Worm (Caenorhabditis elegans) whole organism, young adult: ENCODE measurements around the gene F11E6.9.

Experiments used
- B0261.1 ChIP-seq: sonication (generic microtip); optimal IDR thresholded peaks from 2 replicates; lab custom pipeline; 2016; ENCODE audit warnings: mild to moderate bottlenecking, missing genetic modification characterization, moderate library complexity, missing compliant biosample characterization
- C06A6.2 ChIP-seq: fragments of 200-800 bp; sonication (Bioruptor generic); conservative IDR thresholded peaks from 2 replicates; pipeline ENCODE4 v1.3.6; 2022; ENCODE audit warnings: missing genetic modification characterization, missing compliant biosample characterization
- F22D6.2 ChIP-seq: sonication (generic microtip); optimal IDR thresholded peaks from 2 replicates; lab custom pipeline; 2016; ENCODE audit warnings: mild to moderate bottlenecking, missing genetic modification characterization, missing compliant biosample characterization
- F33H1.4 ChIP-seq: fragments of 200-800 bp; sonication (Bioruptor generic); IDR thresholded peaks from 2 replicates; pipeline ENCODE4 v1.3.6; 2022; ENCODE audit warnings: missing genetic modification reagents, missing genetic modification characterization, missing compliant biosample characterization
- F37B4.10 ChIP-seq: fragments of 200-800 bp; sonication (Bioruptor generic); IDR thresholded peaks from 2 replicates; pipeline ENCODE4 v1.3.6; 2022; ENCODE audit warnings: missing genetic modification characterization, missing compliant biosample characterization
- K11D2.4 ChIP-seq: fragments of 200-800 bp; sonication (Bioruptor generic); IDR thresholded peaks from 2 replicates; pipeline ENCODE4 v1.3.6; 2022; ENCODE audit warnings: missing genetic modification reagents, missing genetic modification characterization, missing compliant biosample characterization
- T26A5.8 ChIP-seq: sonication (generic microtip); optimal IDR thresholded peaks from 2 replicates; lab custom pipeline; 2016; ENCODE audit warnings: missing genetic modification characterization, missing compliant biosample characterization
- Y53F4B.3 ChIP-seq: fragments of 200-800 bp; sonication (Bioruptor generic); IDR thresholded peaks from 2 replicates; pipeline ENCODE4 v1.3.6; 2022; ENCODE audit warnings: missing genetic modification reagents, missing genetic modification characterization, missing compliant biosample characterization
- Y79H2A.3 ChIP-seq: fragments of 200-800 bp; sonication (Bioruptor generic); conservative IDR thresholded peaks from 2 replicates; pipeline ENCODE4 v1.3.6; 2022; ENCODE audit warnings: missing genetic modification reagents, missing genetic modification characterization, missing compliant biosample characterization
- akir-1 ChIP-seq: fragments of 200-800 bp; sonication (Bioruptor generic); optimal IDR thresholded peaks from 2 replicates; lab custom pipeline; 2018; ENCODE audit warnings: mild to moderate bottlenecking, missing genetic modification characterization, moderate library complexity, missing compliant biosample characterization
- ama-1 ChIP-seq, 3 experiments: fragments of 150-350 bp in 1 of 3; sonication (generic microtip) in 2 of 3; optimal IDR thresholded peaks; 2 replicates each; lab custom pipeline; 2014 to 2018; ENCODE audit warnings: missing biosample characterization in 2 of 3, missing genetic modification characterization in 2 of 3, missing genetic modification reagents in 2 of 3
- aptf-2 ChIP-seq: fragments of 200-800 bp; sonication (Bioruptor generic); conservative IDR thresholded peaks from 2 replicates; pipeline ENCODE4 v1.3.6; 2022; ENCODE audit warnings: missing genetic modification reagents, missing genetic modification characterization, missing compliant biosample characterization
- attf-3 ChIP-seq: fragments of 200-800 bp; sonication (Bioruptor generic); conservative IDR thresholded peaks from 2 replicates; pipeline ENCODE4 v1.3.6; 2022; ENCODE audit warnings: missing genetic modification reagents, missing genetic modification characterization, missing compliant biosample characterization
- bed-1 ChIP-seq: fragments of 200-800 bp; sonication (Bioruptor generic); IDR thresholded peaks from 2 replicates; pipeline ENCODE4 v1.3.6; 2022; ENCODE audit warnings: missing genetic modification reagents, missing genetic modification characterization, missing compliant biosample characterization
- ceh-40 ChIP-seq: fragments of 200-800 bp; sonication (Bioruptor generic); IDR thresholded peaks from 2 replicates; pipeline ENCODE4 v1.3.6; 2022; ENCODE audit warnings: missing genetic modification characterization, missing compliant biosample characterization
- die-1 ChIP-seq: sonication (generic microtip); optimal IDR thresholded peaks from 2 replicates; lab custom pipeline; 2016; ENCODE audit warnings: missing genotype, mild to moderate bottlenecking, missing genetic modification characterization, missing compliant biosample characterization
- dox-1 ChIP-seq: fragments of 200-800 bp; sonication (Bioruptor generic); IDR thresholded peaks from 2 replicates; pipeline ENCODE4 v1.3.6; 2022; ENCODE audit warnings: missing genetic modification reagents, missing genetic modification characterization, missing compliant biosample characterization
- efl-1 ChIP-seq: fragments of 150-350 bp; optimal IDR thresholded peaks from 2 replicates; lab custom pipeline; 2014; ENCODE audit warnings: missing biosample characterization, missing genetic modification reagents, missing genetic modification characterization
- egrh-3 ChIP-seq: fragments of 200-800 bp; sonication (Bioruptor generic); IDR thresholded peaks from 2 replicates; pipeline ENCODE4 v1.3.6; 2022; ENCODE audit warnings: missing genetic modification reagents, missing genetic modification characterization, missing compliant biosample characterization
- fkh-3 ChIP-seq: sonication (generic microtip); optimal IDR thresholded peaks from 2 replicates; lab custom pipeline; 2016; ENCODE audit warnings: mild to moderate bottlenecking, missing genetic modification characterization, missing compliant biosample characterization
- hmg-1.2 ChIP-seq: fragments of 200-800 bp; sonication (Bioruptor generic); IDR thresholded peaks from 2 replicates; pipeline ENCODE4 v1.3.6; 2022; ENCODE audit warnings: missing genetic modification reagents, missing genetic modification characterization, missing compliant biosample characterization
- hmg-20 ChIP-seq: fragments of 200-800 bp; sonication (Bioruptor generic); IDR thresholded peaks from 2 replicates; pipeline ENCODE4 v1.3.6; 2022; ENCODE audit warnings: missing genetic modification reagents, missing genetic modification characterization, missing compliant biosample characterization
- hrde-1 ChIP-seq: sonication (generic microtip); optimal IDR thresholded peaks from 2 replicates; lab custom pipeline; 2016; ENCODE audit warnings: missing genetic modification characterization, mild to moderate bottlenecking, missing compliant biosample characterization, moderate library complexity, missing genotype, missing genetic modification reagents, borderline replicate concordance
- lin-40 ChIP-seq: sonication (generic microtip); optimal IDR thresholded peaks from 2 replicates; lab custom pipeline; 2016; ENCODE audit warnings: missing genetic modification characterization, mild to moderate bottlenecking, missing compliant biosample characterization, missing genotype, missing genetic modification reagents
- lin-54 ChIP-seq: fragments of 200-800 bp; sonication (Bioruptor generic); optimal IDR thresholded peaks from 2 replicates; lab custom pipeline; 2018; ENCODE audit warnings: mild to moderate bottlenecking, missing genetic modification characterization, missing compliant biosample characterization
- lsl-1 ChIP-seq: fragments of 200-800 bp; sonication (Bioruptor generic); optimal IDR thresholded peaks from 2 replicates; lab custom pipeline; 2018; ENCODE audit warnings: mild to moderate bottlenecking, missing genetic modification characterization, moderate library complexity, missing compliant biosample characterization
- lsy-27 ChIP-seq: sonication (generic microtip); optimal IDR thresholded peaks from 2 replicates; lab custom pipeline; 2017; ENCODE audit warnings: missing genetic modification characterization, mild to moderate bottlenecking, missing compliant biosample characterization, antibody characterized with exemption, missing genotype, borderline replicate concordance; ENCODE audit not compliant: insufficient read depth
- madf-6 ChIP-seq: fragments of 200-800 bp; sonication (Bioruptor generic); IDR thresholded peaks from 2 replicates; pipeline ENCODE4 v1.3.6; 2022; ENCODE audit warnings: missing genetic modification reagents, missing genetic modification characterization, missing compliant biosample characterization
- mel-28 ChIP-seq: sonication (generic microtip); optimal IDR thresholded peaks from 2 replicates; lab custom pipeline; 2016; ENCODE audit warnings: borderline replicate concordance, mild to moderate bottlenecking, missing genetic modification characterization, missing compliant biosample characterization
- mes-4 ChIP-seq: sonication (generic microtip); optimal IDR thresholded peaks from 2 replicates; lab custom pipeline; 2016; ENCODE audit warnings: missing genotype, missing genetic modification characterization, missing compliant biosample characterization
- nfya-1 ChIP-seq: sonication (generic microtip); optimal IDR thresholded peaks from 2 replicates; lab custom pipeline; 2017; ENCODE audit warnings: antibody characterized with exemption, missing compliant biosample characterization, missing genetic modification characterization, borderline replicate concordance; ENCODE audit not compliant: insufficient read depth
- nhr-120 ChIP-seq: fragments of 200-800 bp; sonication (Bioruptor generic); IDR thresholded peaks from 2 replicates; pipeline ENCODE4 v1.3.6; 2022; ENCODE audit warnings: missing genetic modification characterization, missing compliant biosample characterization
- nhr-179 ChIP-seq: sonication (generic microtip); optimal IDR thresholded peaks from 2 replicates; lab custom pipeline; 2016; ENCODE audit warnings: mild to moderate bottlenecking, missing genetic modification characterization, missing compliant biosample characterization
- nhr-80 ChIP-seq: sonication (generic microtip); optimal IDR thresholded peaks from 2 replicates; lab custom pipeline; 2016; ENCODE audit warnings: missing genetic modification characterization, missing compliant biosample characterization
- pbrm-1 ChIP-seq: fragments of 200-800 bp; sonication (Bioruptor generic); IDR thresholded peaks from 2 replicates; pipeline ENCODE4 v1.3.6; 2022; ENCODE audit warnings: missing genetic modification reagents, missing genetic modification characterization, missing compliant biosample characterization
- sdz-38 ChIP-seq: sonication (generic microtip); optimal IDR thresholded peaks from 2 replicates; lab custom pipeline; 2016; ENCODE audit warnings: missing genotype, missing genetic modification characterization, missing compliant biosample characterization
- tbp1 ChIP-seq: fragments of 200-800 bp; sonication (Bioruptor generic); optimal IDR thresholded peaks from 2 replicates; lab custom pipeline; 2018; ENCODE audit warnings: mild to moderate bottlenecking, missing genetic modification characterization, missing compliant biosample characterization
- tlf-1 ChIP-seq: fragments of 200-800 bp; sonication (Bioruptor generic); optimal IDR thresholded peaks from 2 replicates; lab custom pipeline; 2018; ENCODE audit warnings: mild to moderate bottlenecking, missing genetic modification characterization, missing compliant biosample characterization
- zfh-2 ChIP-seq: fragments of 200-800 bp; sonication (Bioruptor generic); conservative IDR thresholded peaks from 2 replicates; pipeline ENCODE4 v1.3.6; 2022; ENCODE audit warnings: missing genetic modification reagents, missing genetic modification characterization, missing compliant biosample characterization

Gene F11E6.9

DNA sequence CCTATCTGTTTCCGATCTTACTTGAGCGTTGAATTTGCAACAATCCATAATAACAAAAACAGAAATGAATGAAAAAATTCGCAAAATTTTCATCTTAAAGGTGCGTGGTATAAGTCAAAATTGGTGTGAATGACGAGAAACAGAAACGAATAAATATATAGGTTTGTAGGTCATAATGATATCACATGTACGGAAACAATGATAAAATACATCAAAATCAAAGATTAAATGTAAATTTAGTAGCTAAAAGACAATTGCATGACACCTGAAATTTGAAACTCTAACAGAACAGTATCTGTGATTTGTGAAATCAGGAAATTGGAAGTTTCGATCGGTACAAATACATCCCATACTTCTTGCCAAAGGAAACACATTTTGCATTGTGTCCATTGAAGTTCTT is at the start of gene F11E6.9:
TSS of gene F11E6.9 (minus strand) at position 101 of the 400 bp plus-strand sequence.
- TF ChIP-seq F33H1.4 (GFP tag; lab: Robert Waterston, UW) (no peak), nhr-80 (tag; lab: Kevin White, UChicago) (no peak), zfh-2 (GFP tag; lab: Robert Waterston, UW) (no peak), K11D2.4 (GFP tag; lab: Robert Waterston, UW) (no peak), hmg-20 (no peak), efl-1 (no peak), akir-1 (GFP tag; lab: Kevin White, UChicago) (no peak), fkh-3 (tag; lab: Kevin White, UChicago) (no peak), egrh-3 (GFP tag; lab: Robert Waterston, UW) (no peak), F37B4.10 (no peak), hrde-1 (no peak), ama-1 (optimal IDR thresholded peaks at IDR 0.05; lab: Kevin White, UChicago) (no peak), ama-1 (GFP tag; optimal IDR thresholded peaks at IDR 0.05; lab: Kevin White, UChicago) (no peak), Y53F4B.3 (GFP tag; lab: Robert Waterston, UW) (no peak), sdz-38 (tag; lab: Kevin White, UChicago) (no peak), aptf-2 (GFP tag; lab: Robert Waterston, UW) (no peak), nhr-120 (no peak), B0261.1 (no peak), die-1 (tag; lab: Kevin White, UChicago) (no peak), Y79H2A.3 (GFP tag; lab: Robert Waterston, UW) (no peak), mel-28 (no peak)

DNA sequence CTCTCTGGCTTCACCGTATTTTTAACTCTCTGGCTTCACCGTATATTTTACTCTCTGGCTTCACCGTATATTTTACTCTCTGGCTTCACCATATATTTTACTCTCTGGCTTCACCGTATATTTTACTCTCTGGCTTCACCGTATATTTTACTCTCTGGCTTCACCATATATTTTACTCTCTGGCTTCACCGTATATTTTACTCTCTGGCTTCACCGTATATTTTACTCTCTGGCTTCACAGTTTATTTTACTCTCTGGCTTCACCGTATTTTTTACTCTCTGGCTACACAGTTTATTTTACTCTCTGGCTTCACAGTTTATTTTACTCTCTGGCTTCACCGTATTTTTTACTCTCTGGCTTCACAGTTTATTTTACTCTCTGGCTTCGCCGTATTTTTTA is 17.6 kb upstream of the F11E6.9 start:
- peak; percentile 69; the same call in 1 of the 2 replicates for TF ChIP-seq Y53F4B.3 (GFP tag; lab: Robert Waterston, UW)
- TF ChIP-seq egrh-3 (GFP tag; lab: Robert Waterston, UW): peak; percentile 92

DNA sequence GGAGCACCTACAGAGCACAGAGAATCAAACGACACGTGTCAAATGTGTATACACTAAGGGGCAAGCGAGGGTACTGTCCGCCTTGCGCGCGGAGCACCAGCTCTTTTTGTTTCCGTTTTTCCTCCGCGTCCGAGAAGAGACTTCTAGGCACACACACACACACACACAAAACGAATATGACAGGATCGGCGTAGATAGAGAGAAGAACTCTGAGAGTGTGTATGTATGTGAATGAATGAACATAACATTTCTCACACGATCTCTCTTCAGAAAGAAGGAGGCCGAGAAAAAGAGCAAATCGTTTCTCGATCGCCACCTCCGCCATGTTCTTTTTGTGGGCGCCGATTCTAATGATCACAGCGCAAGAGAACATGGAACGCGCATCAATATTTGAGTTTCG is 15.5 kb upstream of the F11E6.9 start, which contains the start of gene nas-6:
TSS of gene nas-6 (minus strand) at position 101 of the 400 bp plus-strand sequence.
- no peak for TF ChIP-seq ceh-40 (GFP tag; lab: Robert Waterston, UW)
- TF ChIP-seq nhr-179 (tag; lab: Kevin White, UChicago): no peak
- TF ChIP-seq hmg-1.2: no peak
- TF ChIP-seq C06A6.2 (GFP tag; lab: Robert Waterston, UW): no peak
- TF ChIP-seq, all 124 proteins: peak for 0

DNA sequence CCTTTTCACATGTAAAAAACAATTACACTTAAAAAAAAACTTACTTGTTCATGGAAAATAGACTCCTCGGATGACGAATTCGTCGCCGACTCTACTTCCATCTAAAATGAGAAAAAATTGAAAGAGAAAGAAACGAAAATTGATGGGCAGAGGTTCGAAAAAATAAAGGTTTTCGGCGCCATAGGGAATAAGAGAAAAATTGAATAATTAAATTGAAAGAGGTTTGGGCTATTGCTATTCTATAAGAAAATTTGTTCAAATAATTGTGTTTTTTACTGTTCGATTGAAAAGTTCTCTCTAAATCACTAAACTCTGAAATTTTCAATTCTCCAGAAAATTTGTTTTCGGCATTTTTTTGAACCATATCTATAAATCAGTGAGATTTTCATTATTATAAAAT is 8.1 kb upstream of the F11E6.9 start, which contains the start of gene rabr-2:
TSS of gene rabr-2 (minus strand) at position 101 of the 400 bp plus-strand sequence.
- TF ChIP-seq bed-1: no peak
- TF ChIP-seq attf-3 (GFP tag; lab: Robert Waterston, UW): no peak
- no peak for TF ChIP-seq K11D2.4 (GFP tag; lab: Robert Waterston, UW)
- no peak for TF ChIP-seq mel-28
- no peak for TF ChIP-seq tlf-1
- TF ChIP-seq lin-40 (tag; lab: Kevin White, UChicago): no peak
- no peak for TF ChIP-seq lsl-1 (GFP tag; lab: Kevin White, UChicago)
- no peak for TF ChIP-seq die-1 (tag; lab: Kevin White, UChicago)
- TF ChIP-seq lsy-27: no peak
- TF ChIP-seq T26A5.8 (tag; lab: Kevin White, UChicago): no peak
- no peak for TF ChIP-seq dox-1 (GFP tag; lab: Robert Waterston, UW)
- no peak for TF ChIP-seq lin-54 (GFP tag; lab: Kevin White, UChicago)
- no peak for TF ChIP-seq mes-4 (tag; lab: Kevin White, UChicago)
- no peak for TF ChIP-seq ceh-40 (GFP tag; lab: Robert Waterston, UW)
- no peak for TF ChIP-seq pbrm-1 (GFP tag; lab: Robert Waterston, UW)
- no peak for TF ChIP-seq F22D6.2 (tag; lab: Kevin White, UChicago)
- TF ChIP-seq madf-6: no peak
- TF ChIP-seq nfya-1 (tag; lab: Kevin White, UChicago): no peak
- TF ChIP-seq tbp1 (GFP tag; lab: Kevin White, UChicago): no peak
